Fruit fly (Drosophila melanogaster): ENCODE data around the gene CG9706.

DNA sequence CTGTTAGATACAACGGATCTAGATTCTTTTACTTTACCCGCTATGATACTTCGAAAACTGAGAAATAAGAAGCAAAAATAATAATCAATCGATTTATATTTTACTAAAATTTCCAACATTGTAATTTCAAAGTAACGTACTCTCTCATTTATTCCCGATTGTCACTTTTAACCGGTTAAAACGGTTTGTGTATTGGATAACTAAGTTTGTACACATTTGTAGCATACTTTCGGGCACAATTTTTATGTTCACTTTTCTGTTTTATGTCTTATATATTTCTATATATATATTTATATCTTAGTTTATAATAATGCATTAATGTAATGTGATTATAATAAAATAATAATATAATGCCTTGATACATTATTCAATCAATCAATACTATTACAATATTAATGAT lies 41.1 kb upstream of the CG9706 start:
- TF ChIP-seq usp (GFP tag; optimal IDR thresholded peaks at IDR 0.05) (no peak), EcR (GFP tag; optimal IDR thresholded peaks at IDR 0.05) (no peak), pan (optimal IDR thresholded peaks at IDR 0.05) (no peak)

Data from whole organism.